Fruit fly (Drosophila melanogaster) S2 (cell line): ENCODE results near the gene Hus1-like.

ENCODE experiments used
- CG8478 ChIP-seq: fragments of >200 bp; optimal IDR thresholded peaks from 2 replicates; lab custom pipeline; 2018
- CTCF ChIP-seq, 2 experiments: fragments of >200 bp; optimal IDR thresholded peaks; 2 replicates each; lab custom pipeline; 2018

Hus1-like gene

DNA sequence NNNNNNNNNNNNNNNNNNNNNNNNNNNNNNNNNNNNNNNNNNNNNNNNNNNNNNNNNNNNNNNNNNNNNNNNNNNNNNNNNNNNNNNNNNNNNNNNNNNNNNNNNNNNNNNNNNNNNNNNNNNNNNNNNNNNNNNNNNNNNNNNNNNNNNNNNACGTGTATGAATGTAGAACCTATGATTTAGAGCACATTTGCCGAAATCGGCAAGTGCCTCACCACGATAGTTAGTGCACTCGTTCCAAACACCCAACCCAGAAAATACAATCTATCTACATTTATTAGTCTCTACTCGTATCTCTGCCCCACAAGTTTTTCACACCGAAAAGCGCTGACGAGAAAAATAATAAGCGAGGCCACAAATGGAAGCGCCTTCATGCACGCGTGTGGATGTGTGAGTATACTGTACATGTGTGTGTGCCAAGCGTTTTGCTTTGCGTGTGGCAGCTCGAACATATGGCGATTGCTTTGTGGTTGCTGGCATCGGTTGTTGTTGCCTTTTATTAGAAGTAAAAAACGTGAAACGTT lies 7.7 kb downstream of the Hus1-like start:
- no peak for TF ChIP-seq CG8478 (lab: Kevin White, UChicago)
- TF ChIP-seq CTCF (optimal IDR thresholded peaks at IDR 0.05; lab: Kevin White, UChicago) = no peak

DNA sequence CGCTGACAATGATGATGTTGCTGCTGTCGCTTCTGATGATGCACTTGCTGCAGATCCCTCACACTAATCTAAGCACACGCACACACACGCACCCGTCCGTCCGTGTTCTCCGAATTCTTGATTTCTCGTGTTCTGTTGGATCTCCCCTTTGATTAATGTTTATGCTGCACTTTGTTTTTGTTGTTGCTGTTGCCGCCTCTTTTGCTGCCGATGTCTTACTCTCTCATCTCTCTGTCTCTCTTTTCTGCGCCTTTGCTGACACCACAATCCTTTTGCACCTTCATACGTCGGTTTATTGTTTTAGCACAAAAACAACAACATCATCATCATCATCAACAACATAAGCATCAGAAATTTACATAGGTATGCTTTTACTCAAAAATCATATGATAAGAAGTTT lies 13.9 kb downstream of the Hus1-like start:
- TF ChIP-seq CTCF (optimal IDR thresholded peaks at IDR 0.05; lab: Kevin White, UChicago) (no peak), CG8478 (lab: Kevin White, UChicago) (no peak)

DNA sequence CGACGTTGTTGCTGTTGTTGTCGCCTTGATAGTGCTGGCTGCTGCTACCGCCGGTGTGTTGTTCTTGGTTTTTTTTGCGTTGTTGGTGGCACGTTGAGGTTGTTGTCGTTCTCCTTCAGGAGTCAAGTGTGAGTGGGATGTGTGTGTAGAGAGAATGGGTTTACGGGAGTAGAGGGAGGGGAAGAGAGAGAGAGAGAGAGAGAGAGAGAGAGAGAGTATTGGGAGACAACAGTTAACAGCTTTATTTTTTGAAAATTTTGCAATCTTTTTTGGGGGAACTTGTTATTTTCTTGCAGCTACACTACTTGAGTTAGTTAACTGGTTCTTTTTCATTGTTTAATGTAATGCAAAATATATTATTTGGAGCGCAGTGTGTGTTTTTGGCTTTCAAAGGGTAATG lies 14.3 kb downstream of the Hus1-like start:
- TF ChIP-seq CG8478 (lab: Kevin White, UChicago) = no peak
- TF ChIP-seq CTCF (optimal IDR thresholded peaks at IDR 0.05; lab: Kevin White, UChicago) = no peak

DNA sequence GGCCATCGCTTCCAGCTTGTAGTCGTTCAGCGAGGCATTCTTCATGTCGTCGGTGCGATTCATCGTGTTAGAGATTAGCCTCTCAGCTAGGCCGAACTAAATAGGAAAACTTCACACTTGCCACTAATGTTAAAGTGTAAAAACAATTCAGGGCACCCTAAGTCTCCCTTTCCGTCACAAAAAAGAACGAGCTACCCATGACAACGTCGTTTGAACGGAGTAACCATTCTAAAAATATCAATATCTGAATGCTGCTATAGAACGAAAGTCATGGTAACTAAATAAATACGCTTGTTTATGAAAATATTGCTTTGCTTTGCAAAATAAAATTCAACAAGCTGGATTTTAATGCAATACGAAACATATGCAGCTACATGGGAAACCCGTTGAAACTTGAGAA lies 27.3 kb downstream of the Hus1-like start, which contains the start of gene Ccdc39:
Gene Ccdc39, minus strand, starts transcription at position 101 of the 400 bp plus-strand sequence.
- TF ChIP-seq CG8478 (lab: Kevin White, UChicago) = no peak
- no peak for TF ChIP-seq CTCF (optimal IDR thresholded peaks at IDR 0.05; lab: Kevin White, UChicago)

DNA sequence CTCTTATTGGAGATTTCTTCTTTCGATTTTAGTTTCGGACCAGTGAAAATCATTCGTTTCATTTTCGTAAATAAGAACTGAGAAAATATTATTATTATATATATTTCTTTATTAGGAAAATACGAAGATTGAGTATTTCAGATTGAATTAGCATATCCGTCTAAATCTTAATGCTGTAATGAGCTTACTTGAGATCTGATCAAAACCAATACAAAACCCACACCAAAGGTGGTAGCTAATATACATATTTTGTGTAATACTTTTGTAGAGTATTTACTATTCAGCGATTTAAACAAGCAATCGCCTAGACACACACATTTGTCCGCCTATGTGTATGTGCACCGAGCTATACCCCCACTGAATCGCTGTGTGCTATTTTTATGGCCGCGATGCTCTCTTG lies 31.2 kb downstream of the Hus1-like start:
- TF ChIP-seq CG8478 (lab: Kevin White, UChicago) (no peak), CTCF (optimal IDR thresholded peaks at IDR 0.05; lab: Kevin White, UChicago) (no peak)

DNA sequence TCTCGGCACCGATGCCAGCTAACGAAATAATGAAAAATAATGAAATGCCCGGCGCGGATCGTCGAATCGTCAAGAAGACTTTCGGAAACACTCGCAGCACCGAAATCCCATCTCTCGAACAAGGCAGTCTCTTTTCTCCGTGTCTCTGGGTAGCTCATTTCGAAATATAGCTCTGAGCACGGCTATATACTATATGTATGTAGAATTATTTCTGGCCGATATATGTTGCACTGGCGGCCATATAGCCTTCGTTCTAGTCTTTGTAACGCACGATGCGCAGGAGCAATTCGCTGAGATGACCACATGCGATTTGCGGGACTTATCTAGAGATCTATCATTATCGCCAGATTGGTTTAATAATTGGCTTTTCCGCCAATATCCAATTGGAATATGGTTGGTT lies 31.6 kb downstream of the Hus1-like start, which contains the start of gene CG14655:
Gene CG14655, minus strand, starts transcription at position 41 of the 400 bp plus-strand sequence.
- TF ChIP-seq CTCF (optimal IDR thresholded peaks at IDR 0.05; lab: Kevin White, UChicago) (no peak), CG8478 (lab: Kevin White, UChicago) (no peak)

DNA sequence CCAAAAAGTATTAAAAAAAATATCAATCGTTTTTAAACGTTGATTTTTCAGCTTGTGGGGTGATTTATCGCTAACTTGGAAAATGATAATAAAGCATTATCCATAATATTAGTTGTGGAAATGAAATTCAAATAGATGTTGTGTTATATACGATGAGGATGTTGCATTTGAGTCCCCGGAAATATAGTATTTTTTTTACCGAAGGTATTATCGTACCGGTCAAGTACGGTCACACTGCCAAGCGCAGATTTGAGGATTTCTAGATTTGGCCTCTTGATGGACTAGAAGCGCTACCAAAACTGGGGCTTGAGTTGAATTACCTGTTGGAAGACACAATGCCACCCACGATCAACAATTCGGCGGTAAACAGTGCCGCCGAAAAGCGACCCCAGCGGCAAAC lies 36.5 kb downstream of the Hus1-like start:
- no peak for TF ChIP-seq CTCF (optimal IDR thresholded peaks at IDR 0.05; lab: Kevin White, UChicago)
- no peak for TF ChIP-seq CG8478 (lab: Kevin White, UChicago)

DNA sequence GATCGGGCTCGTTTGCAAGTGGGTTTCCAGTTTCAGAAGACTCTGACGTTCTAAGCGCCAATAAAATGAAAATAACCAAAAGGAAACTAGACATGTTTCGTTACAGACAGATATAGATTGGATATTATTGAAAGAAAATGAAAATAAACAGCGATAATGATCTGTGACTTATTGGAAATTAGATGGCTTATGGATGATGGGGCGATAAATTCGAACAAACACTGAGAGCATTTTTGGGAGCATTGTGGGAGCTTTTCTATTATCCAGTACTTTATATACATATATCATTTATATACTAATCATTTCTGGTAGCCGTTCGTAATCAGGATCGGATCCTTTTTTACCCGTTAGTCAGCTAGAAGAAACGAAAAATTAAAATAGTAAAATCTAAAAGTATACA lies 36.9 kb downstream of the Hus1-like start, which contains the start of gene CG44088:
Gene CG44088, minus strand, starts transcription at position 101 of the 400 bp plus-strand sequence.
- no peak for TF ChIP-seq CTCF (optimal IDR thresholded peaks at IDR 0.05; lab: Kevin White, UChicago)
- no peak for TF ChIP-seq CG8478 (lab: Kevin White, UChicago)

DNA sequence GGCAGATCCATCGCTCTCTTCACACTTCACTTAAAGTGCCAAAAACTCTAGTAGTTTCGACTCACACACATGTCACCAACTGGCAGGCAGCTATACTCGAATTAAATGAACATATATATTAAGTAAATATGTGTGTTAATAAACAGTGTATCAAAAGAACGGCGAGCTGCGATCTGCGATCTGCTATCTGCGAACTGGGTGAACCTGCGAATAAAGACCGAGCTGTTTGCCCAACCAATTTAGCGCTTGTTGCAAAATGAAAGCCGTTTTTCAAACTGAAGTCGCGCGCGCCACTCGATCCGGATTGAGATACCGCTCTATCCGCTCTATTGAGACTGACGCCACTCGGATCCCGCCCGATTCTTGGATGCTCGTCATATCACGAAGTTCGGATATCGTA lies 38.8 kb downstream of the Hus1-like start, which contains the start of gene CG44098:
Gene CG44098, minus strand, starts transcription at position 101 of the 400 bp plus-strand sequence.
- TF ChIP-seq CG8478 (lab: Kevin White, UChicago) = no peak
- no peak for TF ChIP-seq CTCF (optimal IDR thresholded peaks at IDR 0.05; lab: Kevin White, UChicago)

DNA sequence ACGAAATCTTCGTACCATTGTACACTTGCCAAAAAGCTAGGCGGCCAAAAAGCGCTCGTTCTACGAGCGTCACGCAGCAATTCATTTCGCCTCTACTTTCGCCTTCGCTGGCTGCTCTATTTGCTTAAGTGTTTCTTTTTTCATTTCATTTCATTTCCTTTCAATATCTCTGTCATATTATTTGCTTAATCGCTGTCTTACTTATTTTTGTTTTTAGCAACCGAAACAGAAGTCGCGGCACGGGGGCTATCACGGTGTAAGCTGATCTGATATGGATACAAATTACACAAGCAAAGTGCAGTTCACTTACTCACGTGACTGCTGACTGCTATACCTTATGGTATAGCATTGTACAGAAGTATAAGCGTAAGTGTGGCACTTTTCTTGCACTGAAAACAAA lies 40.6 kb downstream of the Hus1-like start:
- no peak for TF ChIP-seq CTCF (optimal IDR thresholded peaks at IDR 0.05; lab: Kevin White, UChicago)
- no peak for TF ChIP-seq CG8478 (lab: Kevin White, UChicago)

DNA sequence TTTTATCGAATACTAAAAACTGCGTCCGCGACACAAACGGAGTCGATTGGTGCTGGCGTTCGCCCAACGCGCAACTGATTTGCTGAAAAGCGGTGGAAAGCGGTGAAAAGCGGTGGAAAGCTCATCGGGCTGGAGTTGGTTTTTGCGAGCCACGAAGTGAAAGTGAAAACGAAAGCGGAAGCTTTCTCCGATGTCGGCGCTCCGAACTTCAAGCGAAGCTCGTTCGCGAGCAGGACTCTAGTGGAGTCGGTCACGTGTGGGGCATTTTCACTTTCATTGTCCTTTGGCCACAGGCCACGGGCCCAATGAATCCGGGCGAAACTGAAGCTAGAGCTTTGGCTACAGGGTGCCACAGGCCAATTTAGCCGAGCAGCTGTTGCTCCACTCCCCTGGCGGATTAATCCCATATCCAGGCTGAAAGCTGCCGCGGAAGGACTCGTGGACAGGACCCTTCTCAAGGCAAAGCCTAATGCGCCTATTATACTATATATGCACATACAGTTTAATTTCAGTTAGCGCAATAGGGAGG lies 43.1 kb downstream of the Hus1-like start:
- TF ChIP-seq CG8478 (lab: Kevin White, UChicago) = no peak
- TF ChIP-seq CTCF (optimal IDR thresholded peaks at IDR 0.05; lab: Kevin White, UChicago) = no peak

DNA sequence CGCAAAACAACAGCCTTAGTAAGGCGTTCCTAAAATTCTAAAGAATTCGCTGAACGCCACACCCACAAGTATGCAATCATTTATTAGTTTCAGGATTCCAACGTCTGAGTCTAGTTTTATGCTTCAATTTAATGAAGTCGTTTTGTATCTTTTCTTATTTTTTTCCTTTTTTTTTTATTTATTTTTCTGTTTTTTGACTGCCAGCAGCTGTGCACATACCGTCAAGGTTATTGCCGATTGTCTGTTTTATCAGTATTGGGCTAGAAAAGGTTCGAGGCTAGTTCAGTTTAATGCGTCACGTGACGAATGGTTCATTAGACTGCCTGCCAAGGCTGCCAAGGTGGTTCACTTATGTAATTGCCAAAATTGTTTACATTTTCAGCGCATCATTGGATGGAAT lies 50.5 kb downstream of the Hus1-like start:
- no peak for TF ChIP-seq CG8478 (lab: Kevin White, UChicago)
- TF ChIP-seq CTCF (optimal IDR thresholded peaks at IDR 0.05; lab: Kevin White, UChicago) = no peak
